Fruit fly (Drosophila melanogaster) whole organism, embryonic: ENCODE results near the gene ImpE1.

Experiments
- BEAF-32 ChIP-seq: fragments of 200-800 bp; sonication (Bioruptor generic); optimal IDR thresholded peaks from 3 replicates; lab custom pipeline; 2017; ENCODE audit warnings: missing biosample characterization, missing genetic modification characterization, mild to moderate bottlenecking, moderate library complexity, missing genetic modification reagents
- CG10321 ChIP-seq: fragments of 200-800 bp; sonication (Bioruptor generic); IDR thresholded peaks from 2 replicates; pipeline ENCODE4 v1.3.6; 2022; ENCODE audit warnings: missing biosample characterization, missing genetic modification characterization
- CG11723 ChIP-seq: fragments of 200-800 bp; sonication (Bioruptor generic); optimal IDR thresholded peaks from 2 replicates; lab custom pipeline; 2017; ENCODE audit warnings: missing biosample characterization, mild to moderate bottlenecking, missing genetic modification characterization
- CG14860 ChIP-seq: fragments of 200-800 bp; sonication (Bioruptor generic); IDR thresholded peaks from 3 replicates; pipeline ENCODE4 v1.3.6; 2022; ENCODE audit warnings: missing biosample characterization, missing genetic modification characterization; ENCODE audit not compliant: partially characterized antibody
- CG17612 ChIP-seq: fragments of 200-800 bp; sonication (Bioruptor generic); IDR thresholded peaks from 2 replicates; pipeline ENCODE4 v1.3.6; 2022; ENCODE audit warnings: missing biosample characterization, missing genetic modification characterization
- CG18599 ChIP-seq: fragments of 200-800 bp; sonication (Bioruptor generic); optimal IDR thresholded peaks from 3 replicates; lab custom pipeline; 2017; ENCODE audit warnings: missing biosample characterization, missing genetic modification characterization, mild to moderate bottlenecking, moderate library complexity, missing genetic modification reagents
- CG2120 ChIP-seq: fragments of 200-800 bp; sonication (Bioruptor generic); optimal IDR thresholded peaks from 3 replicates; lab custom pipeline; 2016; ENCODE audit warnings: missing biosample characterization, missing genetic modification characterization
- CG2199 ChIP-seq: fragments of 200-800 bp; sonication (Bioruptor generic); IDR thresholded peaks from 3 replicates; pipeline ENCODE4 v1.3.6; 2022; ENCODE audit warnings: missing biosample characterization, missing genetic modification characterization
- CG2678 ChIP-seq: fragments of 200-800 bp; sonication (Bioruptor generic); optimal IDR thresholded peaks from 3 replicates; lab custom pipeline; 2019; ENCODE audit warnings: missing biosample characterization, mild to moderate bottlenecking, missing genetic modification characterization, moderate library complexity
- CG4360 ChIP-seq: fragments of 200-800 bp; sonication (Bioruptor generic); IDR thresholded peaks from 2 replicates; pipeline ENCODE4 v1.3.6; 2022; ENCODE audit warnings: missing biosample characterization, missing genetic modification characterization
- CG4730 ChIP-seq: fragments of 200-800 bp; sonication (Bioruptor generic); IDR thresholded peaks from 2 replicates; pipeline ENCODE4 v1.3.6; 2022; ENCODE audit warnings: missing biosample characterization, missing genetic modification characterization
- CG5180 ChIP-seq: fragments of 200-800 bp; sonication (Bioruptor generic); optimal IDR thresholded peaks from 3 replicates; lab custom pipeline; 2017; ENCODE audit warnings: missing biosample characterization, missing genetic modification characterization, mild to moderate bottlenecking, moderate library complexity, missing genetic modification reagents
- CG6683 ChIP-seq: fragments of 200-800 bp; sonication (Bioruptor generic); optimal IDR thresholded peaks from 2 replicates; lab custom pipeline; 2017; ENCODE audit warnings: missing biosample characterization, mild to moderate bottlenecking, missing genetic modification characterization, missing genetic modification reagents
- CG6791 ChIP-seq: fragments of 200-800 bp; sonication (Bioruptor generic); IDR thresholded peaks from 3 replicates; pipeline ENCODE4 v1.3.6; 2022; ENCODE audit warnings: missing biosample characterization, missing genetic modification characterization; ENCODE audit not compliant: partially characterized antibody
- CG6854 ChIP-seq: fragments of 200-800 bp; sonication (Bioruptor generic); optimal IDR thresholded peaks from 3 replicates; lab custom pipeline; 2017; ENCODE audit warnings: missing biosample characterization, mild to moderate bottlenecking, missing genetic modification characterization
- CG7963 ChIP-seq: fragments of 200-800 bp; sonication (Bioruptor generic); IDR thresholded peaks from 3 replicates; pipeline ENCODE4 v1.3.6; 2022; ENCODE audit warnings: missing biosample characterization, missing genetic modification characterization; ENCODE audit not compliant: partially characterized antibody
- CG9797 ChIP-seq: fragments of 200-800 bp; sonication (Bioruptor generic); optimal IDR thresholded peaks from 3 replicates; lab custom pipeline; 2018; ENCODE audit warnings: missing biosample characterization, mild to moderate bottlenecking, missing genetic modification characterization
- Dref ChIP-seq: fragments of 200-800 bp; sonication (Bioruptor generic); IDR thresholded peaks from 2 replicates; pipeline ENCODE4 v1.3.6; 2022; ENCODE audit warnings: missing biosample characterization, missing genetic modification characterization
- GATAe ChIP-seq: fragments of 200-800 bp; sonication (Bioruptor generic); conservative IDR thresholded peaks from 2 replicates; pipeline ENCODE4 v1.3.6; 2022; ENCODE audit warnings: missing biosample characterization, missing genetic modification characterization
- HLHmδ ChIP-seq: fragments of 200-800 bp; sonication (Bioruptor generic); optimal IDR thresholded peaks from 2 replicates; lab custom pipeline; 2018; ENCODE audit warnings: missing biosample characterization, mild to moderate bottlenecking, missing genetic modification characterization, moderate library complexity
- Hey ChIP-seq: fragments of 200-800 bp; sonication (Bioruptor generic); optimal IDR thresholded peaks from 3 replicates; lab custom pipeline; 2018; ENCODE audit warnings: missing biosample characterization, mild to moderate bottlenecking, missing genetic modification characterization
- Hr39 ChIP-seq: fragments of >200 bp; optimal IDR thresholded peaks from 2 replicates; lab custom pipeline; 2017
- Jarid2 ChIP-seq: fragments of 200-800 bp; sonication (Bioruptor generic); optimal IDR thresholded peaks from 3 replicates; lab custom pipeline; 2017; ENCODE audit warnings: mild to moderate bottlenecking, missing biosample characterization, missing genetic modification reagents, missing genetic modification characterization
- Neu2 ChIP-seq: fragments of 200-800 bp; sonication (Bioruptor generic); optimal IDR thresholded peaks from 3 replicates; lab custom pipeline; 2016; ENCODE audit warnings: missing biosample characterization, missing genetic modification characterization, borderline replicate concordance
- Opbp ChIP-seq: fragments of 200-800 bp; sonication (Bioruptor generic); IDR thresholded peaks from 3 replicates; pipeline ENCODE4 v1.3.6; 2022; ENCODE audit warnings: missing biosample characterization, missing genetic modification characterization; ENCODE audit not compliant: partially characterized antibody
- Pdp1 ChIP-seq, 2 experiments: fragments of 200-800 bp; sonication (Bioruptor generic); optimal IDR thresholded peaks; 3 replicates each; lab custom pipeline; 2016; ENCODE audit warnings: missing biosample characterization in 2 of 2, missing genetic modification characterization in 2 of 2, mild to moderate bottlenecking in 1 of 2, moderate library complexity in 1 of 2
- Stat92E ChIP-seq, 3 experiments: fragments of >200 bp in 2 of 3; fragments of 200-800 bp in 1 of 3; sonication (Bioruptor generic) in 1 of 3; optimal IDR thresholded peaks; 2 replicates each; lab custom pipeline; 2017 to 2019; ENCODE audit warnings: missing biosample characterization in 3 of 3, missing genetic modification characterization in 3 of 3, mild to moderate bottlenecking in 1 of 3, moderate library complexity in 1 of 3
- abd-A ChIP-seq: fragments of 200-800 bp; sonication (Bioruptor generic); optimal IDR thresholded peaks from 3 replicates; lab custom pipeline; 2019; ENCODE audit warnings: missing biosample characterization, mild to moderate bottlenecking, missing genetic modification characterization, moderate library complexity
- amos ChIP-seq: fragments of 200-800 bp; sonication (Bioruptor generic); IDR thresholded peaks from 2 replicates; pipeline ENCODE4 v1.3.6; 2022; ENCODE audit warnings: missing biosample characterization, missing genetic modification characterization; ENCODE audit not compliant: partially characterized antibody
- cas ChIP-seq: fragments of 200-800 bp; sonication (Bioruptor generic); IDR thresholded peaks from 2 replicates; pipeline ENCODE4 v1.3.6; 2022; ENCODE audit warnings: missing biosample characterization, missing genetic modification characterization
- chn ChIP-seq: fragments of 200-800 bp; sonication (Bioruptor generic); optimal IDR thresholded peaks from 2 replicates; lab custom pipeline; 2016; ENCODE audit warnings: missing biosample characterization, missing genetic modification characterization
- croc ChIP-seq: fragments of 200-800 bp; sonication (Bioruptor generic); conservative IDR thresholded peaks from 3 replicates; pipeline ENCODE4 v1.3.6; 2022; ENCODE audit warnings: missing biosample characterization, missing genetic modification characterization
- crp ChIP-seq, 2 experiments: fragments of 200-800 bp; sonication (Bioruptor generic); optimal IDR thresholded peaks; 2 replicates in 1 of 2; 3 replicates in 1 of 2; lab custom pipeline; 2017; ENCODE audit warnings: missing biosample characterization in 2 of 2, missing genetic modification characterization in 2 of 2, mild to moderate bottlenecking in 1 of 2, moderate library complexity in 1 of 2
- dmrt11E ChIP-seq: fragments of 200-800 bp; sonication (Bioruptor generic); optimal IDR thresholded peaks from 3 replicates; lab custom pipeline; 2018; ENCODE audit warnings: missing biosample characterization, mild to moderate bottlenecking, missing genetic modification characterization, moderate library complexity
- fd3F ChIP-seq: fragments of 200-800 bp; sonication (Bioruptor generic); optimal IDR thresholded peaks from 2 replicates; lab custom pipeline; 2018; ENCODE audit warnings: missing biosample characterization, mild to moderate bottlenecking, missing genetic modification characterization, moderate library complexity
- fu2 ChIP-seq: fragments of 200-800 bp; sonication (Bioruptor generic); optimal IDR thresholded peaks from 2 replicates; lab custom pipeline; 2016; ENCODE audit warnings: missing biosample characterization, missing genetic modification characterization
- grn ChIP-seq: fragments of 200-800 bp; sonication (Bioruptor generic); optimal IDR thresholded peaks from 3 replicates; lab custom pipeline; 2017; ENCODE audit warnings: missing biosample characterization, missing genetic modification characterization
- gro ChIP-seq: fragments of 200-800 bp; sonication (Bioruptor generic); optimal IDR thresholded peaks from 2 replicates; lab custom pipeline; 2016; ENCODE audit warnings: missing biosample characterization, missing genetic modification characterization
- gt ChIP-seq: fragments of 200-800 bp; sonication (Bioruptor generic); IDR thresholded peaks from 2 replicates; pipeline ENCODE4 v1.3.6; 2022; ENCODE audit warnings: missing biosample characterization, missing genetic modification characterization
- nerfin-1 ChIP-seq: fragments of 200-800 bp; sonication (Bioruptor generic); optimal IDR thresholded peaks from 3 replicates; lab custom pipeline; 2019; ENCODE audit warnings: missing biosample characterization, mild to moderate bottlenecking, missing genetic modification characterization, moderate library complexity
- pan ChIP-seq, 4 experiments: fragments of >200 bp in 3 of 4; fragments of 200-800 bp in 1 of 4; sonication (Bioruptor generic) in 1 of 4; optimal IDR thresholded peaks in 3 of 4; IDR thresholded peaks in 1 of 4; 2 replicates each; pipeline versions ENCODE4 v1.3.6 to Lab custom; 2017 to 2022; ENCODE audit warnings: missing biosample characterization in 2 of 4, missing genetic modification characterization in 2 of 4, mixed read lengths in 1 of 4
- repo ChIP-seq: fragments of 200-800 bp; sonication (Bioruptor generic); optimal IDR thresholded peaks from 2 replicates; lab custom pipeline; 2016; ENCODE audit warnings: missing biosample characterization, missing genetic modification characterization
- sc ChIP-seq, 3 experiments: fragments of >200 bp in 2 of 3; fragments of 200-800 bp in 1 of 3; sonication (Bioruptor generic) in 1 of 3; optimal IDR thresholded peaks; 2 replicates in 2 of 3; 3 replicates in 1 of 3; lab custom pipeline; 2017; ENCODE audit warnings: mild to moderate bottlenecking in 1 of 3, missing biosample characterization in 1 of 3, missing genetic modification characterization in 1 of 3, missing genetic modification reagents in 1 of 3
- sqz ChIP-seq: fragments of 200-800 bp; sonication (Bioruptor generic); optimal IDR thresholded peaks from 3 replicates; lab custom pipeline; 2018; ENCODE audit warnings: missing biosample characterization, mild to moderate bottlenecking, missing genetic modification characterization
- stc ChIP-seq: fragments of 200-800 bp; sonication (Bioruptor generic); IDR thresholded peaks from 2 replicates; pipeline ENCODE4 v1.3.6; 2022; ENCODE audit warnings: missing biosample characterization, missing genetic modification characterization
- tna ChIP-seq: fragments of 200-800 bp; sonication (Bioruptor generic); IDR thresholded peaks from 2 replicates; pipeline ENCODE4 v1.3.6; 2022; ENCODE audit warnings: missing biosample characterization, missing genetic modification characterization; ENCODE audit not compliant: partially characterized antibody
- trem ChIP-seq: fragments of 200-800 bp; optimal IDR thresholded peaks from 3 replicates; lab custom pipeline; 2019; ENCODE audit warnings: missing biosample characterization, mild to moderate bottlenecking, missing genetic modification characterization, moderate library complexity

Gene ImpE1

dm6 chr3L:8358776-8359455, 13.3 kb upstream of the ImpE1 start (continued):
- TF ChIP-seq CG10321 (GFP tag; lab: Robert Waterston, UW) (no peak), CG2120 (GFP tag; lab: Kevin White, UChicago) (no peak), CG6791 (GFP tag; lab: Robert Waterston, UW) (peak; percentile 74), Stat92E (GFP tag; optimal IDR thresholded peaks at IDR 0.05; lab: Kevin White, UChicago) (no peak), CG11723 (GFP tag; lab: Kevin White, UChicago) (no peak), Opbp (GFP tag; lab: Robert Waterston, UW) (no peak; the same call in 2 of the 3 replicates), Pdp1 (GFP tag; optimal IDR thresholded peaks at IDR 0.05; lab: Kevin White, UChicago) (peak in 1 of 2 experiments; percentile 100), Dref (GFP tag; lab: Robert Waterston, UW) (peak; percentile 62), CG18599 (GFP tag; lab: Kevin White, UChicago) (peak; percentile 5), CG2199 (no peak), trem (no peak), stc (GFP tag; lab: Robert Waterston, UW) (no peak), nerfin-1 (tag; lab: Kevin White, UChicago) (no peak), CG5180 (GFP tag; lab: Kevin White, UChicago) (no peak), HLHmδ (GFP tag; lab: Kevin White, UChicago) (no peak), CG4730 (GFP tag; lab: Robert Waterston, UW) (no peak), BEAF-32 (GFP tag; lab: Kevin White, UChicago) (peak; percentile 62), CG7963 (GFP tag; lab: Robert Waterston, UW) (0 out of 3 replicates have a peak, but pooled peaks have one; percentile 17), CG4360 (GFP tag; lab: Robert Waterston, UW) (no peak), sc (optimal IDR thresholded peaks at IDR 0.05; lab: Kevin White, UChicago) (no peak), sc (GFP tag; optimal IDR thresholded peaks at IDR 0.05; lab: Kevin White, UChicago) (no peak), pan (optimal IDR thresholded peaks at IDR 0.05; lab: Kevin White, UChicago) (no peak), pan (GFP tag; optimal IDR thresholded peaks at IDR 0.05 in 1 of 2, IDR thresholded peaks at IDR 0.05 in 1 of 2) (no peak), GATAe (GFP tag; lab: Robert Waterston, UW) (peak; percentile 50), CG6854 (GFP tag; lab: Kevin White, UChicago) (peak; percentile 12), Jarid2 (GFP tag; lab: Kevin White, UChicago) (no peak), CG14860 (GFP tag; lab: Robert Waterston, UW) (peak; percentile 65; the same call in 1 of the 3 replicates), Hey (tag; lab: Kevin White, UChicago) (peak; percentile 46), CG17612 (GFP tag; lab: Robert Waterston, UW) (no peak), fd3F (no peak), gt (no peak), CG2678 (no peak), chn (GFP tag; lab: Kevin White, UChicago) (no peak), croc (no peak), cas (GFP tag; lab: Robert Waterston, UW) (no peak), tna (GFP tag; lab: Robert Waterston, UW) (peak; percentile 67), Neu2 (no peak), sqz (GFP tag; lab: Kevin White, UChicago) (peak; percentile 51), Hr39 (lab: Kevin White, UChicago) (no peak), dmrt11E (tag; lab: Kevin White, UChicago) (no peak), grn (peak; percentile 87), amos (GFP tag; lab: Robert Waterston, UW) (peak; percentile 62; the same call in 1 of the 2 replicates), crp (GFP tag; optimal IDR thresholded peaks at IDR 0.05; lab: Kevin White, UChicago) (peak in 1 of 2 experiments; percentile 85), CG9797 (GFP tag; lab: Kevin White, UChicago) (no peak), repo (no peak), abd-A (tag; lab: Kevin White, UChicago) (no peak), gro (no peak), fu2 (GFP tag; lab: Kevin White, UChicago) (no peak), CG6683 (GFP tag; lab: Kevin White, UChicago) (no peak)
